Fruit fly (Drosophila melanogaster) whole organism, adult: Measurements from ENCODE around the gene LKRSDH.

Source experiments
- CG11617 ChIP-seq: fragments of 200-800 bp; sonication (Bioruptor generic); optimal IDR thresholded peaks from 2 replicates; lab custom pipeline; 2017; ENCODE audit warnings: mild to moderate bottlenecking, missing biosample characterization, missing genetic modification reagents, missing genetic modification characterization
- CG12768 ChIP-seq: fragments of 200-800 bp; sonication (Bioruptor generic); optimal IDR thresholded peaks from 2 replicates; lab custom pipeline; 2017; ENCODE audit warnings: missing biosample characterization, missing genetic modification characterization, mild to moderate bottlenecking, moderate library complexity, missing genetic modification reagents
- CG14711 ChIP-seq: fragments of 200-800 bp; sonication (Bioruptor generic); optimal IDR thresholded peaks from 2 replicates; lab custom pipeline; 2018; ENCODE audit warnings: missing biosample characterization, mild to moderate bottlenecking, missing genetic modification characterization, moderate library complexity
- CG33017 ChIP-seq: fragments of 200-800 bp; sonication (Bioruptor generic); optimal IDR thresholded peaks from 2 replicates; lab custom pipeline; 2018; ENCODE audit warnings: missing biosample characterization, mild to moderate bottlenecking, missing genetic modification characterization, moderate library complexity
- CG5204 ChIP-seq: fragments of 200-800 bp; sonication (Bioruptor generic); optimal IDR thresholded peaks from 2 replicates; lab custom pipeline; 2016; ENCODE audit warnings: missing biosample characterization, missing genetic modification characterization
- CG7045 ChIP-seq: fragments of 200-800 bp; sonication (Bioruptor generic); optimal IDR thresholded peaks from 2 replicates; lab custom pipeline; 2017; ENCODE audit warnings: missing biosample characterization, mild to moderate bottlenecking, missing genetic modification characterization
- CG7101 ChIP-seq: fragments of 200-800 bp; sonication (Bioruptor generic); optimal IDR thresholded peaks from 2 replicates; lab custom pipeline; 2018; ENCODE audit warnings: missing biosample characterization, mild to moderate bottlenecking, missing genetic modification characterization, moderate library complexity
- Clk ChIP-seq: fragments of 200-800 bp; sonication (Bioruptor generic); optimal IDR thresholded peaks from 2 replicates; lab custom pipeline; 2017; ENCODE audit warnings: missing biosample characterization, missing genetic modification characterization
- Crg-1 ChIP-seq: fragments of 200-800 bp; sonication (Bioruptor generic); optimal IDR thresholded peaks from 2 replicates; lab custom pipeline; 2016; ENCODE audit warnings: missing biosample characterization, missing genetic modification characterization
- Hr96 ChIP-seq: fragments of 200-800 bp; sonication (Bioruptor generic); optimal IDR thresholded peaks from 2 replicates; lab custom pipeline; 2016; ENCODE audit warnings: missing biosample characterization, missing genetic modification characterization
- Mnt ChIP-seq: fragments of 200-800 bp; sonication (Bioruptor generic); optimal IDR thresholded peaks from 2 replicates; lab custom pipeline; 2016; ENCODE audit warnings: missing biosample characterization, mild to moderate bottlenecking, missing genetic modification characterization
- bab1 ChIP-seq: fragments of 200-800 bp; sonication (Bioruptor generic); optimal IDR thresholded peaks from 3 replicates; lab custom pipeline; 2019; ENCODE audit warnings: missing biosample characterization, mild to moderate bottlenecking, missing genetic modification characterization, moderate library complexity
- cic ChIP-seq: fragments of 200-800 bp; sonication (Bioruptor generic); optimal IDR thresholded peaks from 2 replicates; lab custom pipeline; 2017; ENCODE audit warnings: missing biosample characterization, mild to moderate bottlenecking, missing genetic modification characterization, moderate library complexity
- cnc ChIP-seq, 2 experiments: fragments of >200 bp; optimal IDR thresholded peaks; 2 replicates each; lab custom pipeline; 2017
- kay ChIP-seq: fragments of 200-800 bp; sonication (Bioruptor generic); peaks from one replicate; lab custom pipeline; 2016; ENCODE audit warnings: missing biosample characterization, missing genetic modification characterization, borderline replicate concordance
- ovo ChIP-seq: fragments of 200-800 bp; sonication (Bioruptor generic); optimal IDR thresholded peaks from 2 replicates; lab custom pipeline; 2016; ENCODE audit warnings: missing biosample characterization, missing genetic modification characterization
- pad ChIP-seq: fragments of 200-800 bp; sonication (Bioruptor generic); optimal IDR thresholded peaks from 3 replicates; lab custom pipeline; 2017; ENCODE audit warnings: missing biosample characterization, missing genetic modification characterization, mild to moderate bottlenecking, moderate library complexity, missing genetic modification reagents
- tj ChIP-seq: fragments of 200-800 bp; sonication (Bioruptor generic); optimal IDR thresholded peaks from 3 replicates; lab custom pipeline; 2017; ENCODE audit warnings: missing biosample characterization, mild to moderate bottlenecking, missing genetic modification characterization, moderate library complexity
- toe ChIP-seq: fragments of 200-800 bp; sonication (Bioruptor generic); optimal IDR thresholded peaks from 2 replicates; lab custom pipeline; 2016; ENCODE audit warnings: missing biosample characterization, missing genetic modification characterization

The LKRSDH gene

dm6 chr2L:7812555-7813339 lies 17.0 kb upstream of the LKRSDH start:
- TF ChIP-seq kay (GFP tag; lab: Kevin White, UChicago) (peak; percentile 16), ovo (GFP tag; lab: Kevin White, UChicago) (no peak), bab1 (GFP tag; lab: Kevin White, UChicago) (no peak), tj (GFP tag; lab: Kevin White, UChicago) (peak; percentile 93)

dm6 chr2L:7811249-7812002 lies 15.7 kb upstream of the LKRSDH start, which contains the start of gene LanB1:
LanB1 (plus strand) TSS chr2L:7811438.
- no peak for TF ChIP-seq Clk (GFP tag; lab: Kevin White, UChicago)
- TF ChIP-seq Hr96 (GFP tag; lab: Kevin White, UChicago), result no peak
- no peak for TF ChIP-seq CG14711 (tag; lab: Kevin White, UChicago)
- no peak for TF ChIP-seq cnc (optimal IDR thresholded peaks at IDR 0.05; lab: Kevin White, UChicago)
- TF ChIP-seq tj (GFP tag; lab: Kevin White, UChicago), result peak; percentile 72
- TF ChIP-seq CG11617 (GFP tag; lab: Kevin White, UChicago), result no peak
- TF ChIP-seq Mnt (GFP tag; lab: Kevin White, UChicago), result no peak
- TF ChIP-seq CG12768, result no peak
- TF ChIP-seq kay (GFP tag; lab: Kevin White, UChicago), result peak; percentile 22
- no peak for TF ChIP-seq CG33017 (tag; lab: Kevin White, UChicago)
- TF ChIP-seq CG7045, result no peak
- TF ChIP-seq pad (GFP tag; lab: Kevin White, UChicago), result no peak
- no peak for TF ChIP-seq CG5204 (GFP tag; lab: Kevin White, UChicago)
- no peak for TF ChIP-seq cic (GFP tag; lab: Kevin White, UChicago)
- TF ChIP-seq Crg-1 (GFP tag; lab: Kevin White, UChicago), result no peak

dm6 chr2L:7810519-7810918 lies 14.8 kb upstream of the LKRSDH start, which contains the start of gene Cdc14:
Cdc14 (minus strand) TSS chr2L:7810703.
- TF ChIP-seq CG7101 (peak; percentile 27), cic (GFP tag; lab: Kevin White, UChicago) (no peak), kay (GFP tag; lab: Kevin White, UChicago) (peak; percentile 63), Mnt (GFP tag; lab: Kevin White, UChicago) (peak; percentile 14), bab1 (GFP tag; lab: Kevin White, UChicago) (peak; percentile 22)

- TF ChIP-seq cic (GFP tag; lab: Kevin White, UChicago), result peak; percentile 88
- peak; percentile 57 for TF ChIP-seq CG33017 (tag; lab: Kevin White, UChicago)
- TF ChIP-seq tj (GFP tag; lab: Kevin White, UChicago), result peak; percentile 85
- peak; percentile 67 for TF ChIP-seq ovo (GFP tag; lab: Kevin White, UChicago)
- TF ChIP-seq CG11617 (GFP tag; lab: Kevin White, UChicago), result peak; percentile 1
- TF ChIP-seq CG5204 (GFP tag; lab: Kevin White, UChicago), result no peak
- no peak for TF ChIP-seq toe
- no peak for TF ChIP-seq cnc (optimal IDR thresholded peaks at IDR 0.05; lab: Kevin White, UChicago)
- TF ChIP-seq Mnt (GFP tag; lab: Kevin White, UChicago), result peak; percentile 95
- peak; percentile 96 for TF ChIP-seq pad (GFP tag; lab: Kevin White, UChicago)
- TF ChIP-seq kay (GFP tag; lab: Kevin White, UChicago), result peak; percentile 95
- peak; percentile 56 for TF ChIP-seq bab1 (GFP tag; lab: Kevin White, UChicago)
- TF ChIP-seq CG12768, result peak; percentile 65
- TF ChIP-seq CG7045, result no peak
Measured at dm6 chr2L:7809699-7810088, 13.9 kb upstream of the LKRSDH start.

- TF ChIP-seq ovo (GFP tag; lab: Kevin White, UChicago), result peak; percentile 89
- TF ChIP-seq kay (GFP tag; lab: Kevin White, UChicago), result peak; percentile 98
- peak; percentile 21 for TF ChIP-seq Crg-1 (GFP tag; lab: Kevin White, UChicago)
- peak; percentile 57 for TF ChIP-seq CG7045
- no peak for TF ChIP-seq CG5204 (GFP tag; lab: Kevin White, UChicago)
- no peak for TF ChIP-seq toe
- peak; percentile 98 for TF ChIP-seq pad (GFP tag; lab: Kevin White, UChicago)
- TF ChIP-seq CG11617 (GFP tag; lab: Kevin White, UChicago), result no peak
Measured at dm6 chr2L:7808886-7809698, 13.3 kb upstream of the LKRSDH start.

dm6 chr2L:7807563-7807962 lies 11.8 kb upstream of the LKRSDH start:
- TF ChIP-seq CG7101 (no peak), ovo (GFP tag; lab: Kevin White, UChicago) (no peak), Hr96 (GFP tag; lab: Kevin White, UChicago) (no peak), tj (GFP tag; lab: Kevin White, UChicago) (no peak), cnc (optimal IDR thresholded peaks at IDR 0.05; lab: Kevin White, UChicago) (no peak), CG33017 (tag; lab: Kevin White, UChicago) (no peak), Clk (GFP tag; lab: Kevin White, UChicago) (no peak), Mnt (GFP tag; lab: Kevin White, UChicago) (no peak), toe (no peak), CG11617 (GFP tag; lab: Kevin White, UChicago) (no peak), kay (GFP tag; lab: Kevin White, UChicago) (no peak)
